Worm (Caenorhabditis elegans): ENCODE data around the gene cin-4.

cin-4 gene

ce11 chrII:7060202-7060601 is 22.1 kb downstream of the cin-4 start (continued):
- TF ChIP-seq daf-16 (GFP tag; optimal IDR thresholded peaks at IDR 0.05) (peak in 1 of 2 experiments; percentile 71), daf-16 (tag; optimal IDR thresholded peaks at IDR 0.05) (peak; percentile 93), set-16 (GFP tag; IDR thresholded peaks at IDR 0.05) (no peak), ztf-7 (tag; optimal IDR thresholded peaks at IDR 0.05) (no peak), nhr-77 (tag; optimal IDR thresholded peaks at IDR 0.05) (peak; percentile 68), nhr-6 (tag; optimal IDR thresholded peaks at IDR 0.05) (no peak), daf-19 (GFP tag; conservative IDR thresholded peaks at IDR 0.05) (no peak), hmg-1.1 (GFP tag; IDR thresholded peaks at IDR 0.05) (no peak), tra-1 (GFP tag; IDR thresholded peaks at IDR 0.05) (peak; percentile 87), saeg-2 (GFP tag; IDR thresholded peaks at IDR 0.05) (no peak), duxl-1 (tag; optimal IDR thresholded peaks at IDR 0.05; ENCODE audit: poor library complexity) (no peak), ceh-44 (GFP tag; IDR thresholded peaks at IDR 0.05) (no peak), ZK546.5 (tag; optimal IDR thresholded peaks at IDR 0.05) (no peak), lsy-2 (tag; optimal IDR thresholded peaks at IDR 0.05) (no peak), snpc-4 (tag; optimal IDR thresholded peaks at IDR 0.05) (no peak), lin-39 (tag; optimal IDR thresholded peaks at IDR 0.05) (no peak), nhr-102 (tag; optimal IDR thresholded peaks at IDR 0.05) (peak; percentile 60), D1046.2 (GFP tag; IDR thresholded peaks at IDR 0.05) (no peak), skn-1 (tag; optimal IDR thresholded peaks at IDR 0.05) (no peak), unc-62 (GFP tag; optimal IDR thresholded peaks at IDR 0.05 in 1 of 2) (peak in 1 of 2 experiments; percentile 77), unc-62 (tag; optimal IDR thresholded peaks at IDR 0.05) (no peak), madf-9 (GFP tag; conservative IDR thresholded peaks at IDR 0.05) (0 out of 2 replicates have a peak, but pooled peaks have one; percentile 28), ama-1 (optimal IDR thresholded peaks at IDR 0.05) (no peak), hlh-11 (tag; optimal IDR thresholded peaks at IDR 0.05) (peak; percentile 92), hif-1 (tag; optimal IDR thresholded peaks at IDR 0.05) (no peak), lin-29 (GFP tag; IDR thresholded peaks at IDR 0.05) (no peak), pha-4 (GFP tag; IDR thresholded peaks at IDR 0.05) (peak; percentile 58), pha-4 (tag; optimal IDR thresholded peaks at IDR 0.05) (no peak), Y105C5A.15 (GFP tag; IDR thresholded peaks at IDR 0.05) (no peak), dmd-9 (GFP tag; IDR thresholded peaks at IDR 0.05) (no peak), nhr-42 (GFP tag; IDR thresholded peaks at IDR 0.05) (no peak), lin-1 (GFP tag; IDR thresholded peaks at IDR 0.05) (peak; percentile 70), hlh-30 (tag; optimal IDR thresholded peaks at IDR 0.05; ENCODE audit: insufficient read depth) (peak; percentile 46)

DNA sequence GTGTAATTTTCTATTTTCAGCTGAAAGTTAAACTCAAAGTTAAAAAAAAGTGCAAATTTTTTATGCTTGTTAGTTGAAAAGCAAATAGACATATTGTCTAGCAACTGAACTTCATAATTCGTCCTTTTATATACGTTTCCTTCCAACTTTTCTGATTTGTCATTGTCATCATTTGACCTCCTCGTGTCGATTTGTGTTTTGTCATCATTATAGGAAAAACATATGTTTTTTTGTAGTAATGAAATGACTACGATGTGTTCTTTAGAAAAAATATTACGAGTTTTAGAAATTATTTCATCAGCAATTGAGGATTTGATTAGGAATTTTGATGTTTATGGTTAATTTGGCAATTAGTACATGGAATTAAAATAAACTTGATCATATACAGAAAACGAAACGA is 22.7 kb downstream of the cin-4 start:
- no peak for TF ChIP-seq daf-16 (GFP tag; optimal IDR thresholded peaks at IDR 0.05)
- no peak for TF ChIP-seq daf-16 (tag; optimal IDR thresholded peaks at IDR 0.05)
- TF ChIP-seq hlh-30 (tag; optimal IDR thresholded peaks at IDR 0.05; ENCODE audit: insufficient read depth), result peak; percentile 41
- TF ChIP-seq ces-1 (GFP tag; optimal IDR thresholded peaks at IDR 0.05), result no peak

ce11 chrII:7061730-7062129 is 23.6 kb downstream of the cin-4 start, which contains the start of gene acs-6:
Gene acs-6 (plus strand): TSS chrII:7062030.
- TF ChIP-seq unc-62 (GFP tag; optimal IDR thresholded peaks at IDR 0.05 in 1 of 2), result no peak
- no peak for TF ChIP-seq unc-62 (tag; optimal IDR thresholded peaks at IDR 0.05)

- TF ChIP-seq F44E2.7 (GFP tag; IDR thresholded peaks at IDR 0.05), result no peak
- no peak for TF ChIP-seq tag-97 (GFP tag; IDR thresholded peaks at IDR 0.05)
- no peak for TF ChIP-seq arid-1 (GFP tag; conservative IDR thresholded peaks at IDR 0.05)
- no peak for TF ChIP-seq ama-1 (optimal IDR thresholded peaks at IDR 0.05)
- no peak for TF ChIP-seq D1046.2 (GFP tag; IDR thresholded peaks at IDR 0.05)
- no peak for TF ChIP-seq T26A8.4 (GFP tag; IDR thresholded peaks at IDR 0.05)
- TF ChIP-seq ZK337.2 (GFP tag; IDR thresholded peaks at IDR 0.05), result no peak
- TF ChIP-seq mxl-3 (GFP tag; optimal IDR thresholded peaks at IDR 0.05), result no peak
- TF ChIP-seq egl-27 (tag; optimal IDR thresholded peaks at IDR 0.05), result no peak
- no peak for TF ChIP-seq ceh-62 (tag; optimal IDR thresholded peaks at IDR 0.05)
- TF ChIP-seq F37D6.2 (tag; optimal IDR thresholded peaks at IDR 0.05), result no peak
Measured at ce11 chrII:7065391-7065790, 27.3 kb downstream of the cin-4 start, which contains the start of gene nos-2. Gene nos-2 (plus strand): TSS chrII:7065618.

Data from whole organism, L4 larva.